Worm (Caenorhabditis elegans): Measurements from ENCODE around the gene sax-7.

ce11 chrIV:8052694-8053093 lies 9.8 kb upstream of the sax-7 start:
- TF ChIP-seq fkh-10 (GFP tag; optimal IDR thresholded peaks at IDR 0.05) (no peak), lin-39 (tag; optimal IDR thresholded peaks at IDR 0.05) (no peak)
